Fruit fly (Drosophila melanogaster): ENCODE measurements around the gene opm.
A peak's percentile ranks its signal among the peaks of the same experiment; 100 is the strongest.

The opm gene

dm6 chrX:15022219-15022618, 44.0 kb downstream of the opm start (continued):
- TF ChIP-seq CG7745 (tag; optimal IDR thresholded peaks at IDR 0.05) (no peak), cad (GFP tag; optimal IDR thresholded peaks at IDR 0.05) (no peak), ftz-f1 (GFP tag; optimal IDR thresholded peaks at IDR 0.05) (no peak), hb (GFP tag; IDR thresholded peaks at IDR 0.05; ENCODE audit: partially characterized antibody) (no peak), ERR (GFP tag; optimal IDR thresholded peaks at IDR 0.05) (peak; percentile 57), crol (GFP tag; IDR thresholded peaks at IDR 0.05) (no peak), gce (GFP tag; IDR thresholded peaks at IDR 0.05) (peak; percentile 63; the same call in 1 of the 3 replicates), sna (GFP tag; IDR thresholded peaks at IDR 0.05; ENCODE audit: partially characterized antibody) (no peak), BtbVII (GFP tag; optimal IDR thresholded peaks at IDR 0.05) (peak; percentile 79), HLHmδ (GFP tag; optimal IDR thresholded peaks at IDR 0.05) (no peak), otp (GFP tag; IDR thresholded peaks at IDR 0.05) (peak; percentile 90), Gsc (GFP tag; IDR thresholded peaks at IDR 0.05) (no peak), sima (GFP tag; optimal IDR thresholded peaks at IDR 0.05) (peak; percentile 67), CG4424 (GFP tag; optimal IDR thresholded peaks at IDR 0.05) (peak; percentile 85), CG10431 (GFP tag; optimal IDR thresholded peaks at IDR 0.05) (peak; percentile 64), sug (tag; optimal IDR thresholded peaks at IDR 0.05) (peak; percentile 80), CG4360 (GFP tag; IDR thresholded peaks at IDR 0.05) (peak; percentile 55; the same call in 1 of the 2 replicates), Lim3 (GFP tag; IDR thresholded peaks at IDR 0.05) (peak; percentile 73; the same call in 1 of the 2 replicates), CG11723 (GFP tag; optimal IDR thresholded peaks at IDR 0.05) (peak; percentile 56), CG15601 (tag; optimal IDR thresholded peaks at IDR 0.05) (peak; percentile 81), YL-1 (GFP tag; optimal IDR thresholded peaks at IDR 0.05) (peak; percentile 20), CG10274 (GFP tag; optimal IDR thresholded peaks at IDR 0.05) (peak; percentile 61), ash1 (GFP tag; optimal IDR thresholded peaks at IDR 0.05) (no peak), CG14965 (GFP tag; optimal IDR thresholded peaks at IDR 0.05; ENCODE audit: borderline replicate concordance) (peak; percentile 64), tx (GFP tag; optimal IDR thresholded peaks at IDR 0.05) (peak; percentile 82), Hand (GFP tag; optimal IDR thresholded peaks at IDR 0.05) (peak; percentile 47), al (GFP tag; IDR thresholded peaks at IDR 0.05) (peak; percentile 72), CG3995 (GFP tag; optimal IDR thresholded peaks at IDR 0.05) (peak; percentile 12), CG2889 (GFP tag; IDR thresholded peaks at IDR 0.05) (peak; percentile 85), shn (GFP tag; optimal IDR thresholded peaks at IDR 0.05) (peak; percentile 77), CG1233 (GFP tag; optimal IDR thresholded peaks at IDR 0.05) (peak; percentile 83), ewg (GFP tag; optimal IDR thresholded peaks at IDR 0.05) (peak; percentile 73), CTCF (GFP tag; optimal IDR thresholded peaks at IDR 0.05) (peak; percentile 49), org-1 (GFP tag; optimal IDR thresholded peaks at IDR 0.05) (peak; percentile 77), Jarid2 (GFP tag; optimal IDR thresholded peaks at IDR 0.05) (peak; percentile 50), chinmo (GFP tag; IDR thresholded peaks at IDR 0.05; ENCODE audit: partially characterized antibody) (no peak), dmrt11E (tag; optimal IDR thresholded peaks at IDR 0.05) (peak; percentile 79), scrt (GFP tag; optimal IDR thresholded peaks at IDR 0.05) (peak; percentile 70), CG18619 (GFP tag; optimal IDR thresholded peaks at IDR 0.05) (peak; percentile 81), Atf-2 (GFP tag; optimal IDR thresholded peaks at IDR 0.05) (peak; percentile 86), sisA (GFP tag; IDR thresholded peaks at IDR 0.05) (peak; percentile 84), Ada2b (GFP tag; IDR thresholded peaks at IDR 0.05) (peak; percentile 82), CG16813 (GFP tag; IDR thresholded peaks at IDR 0.05; ENCODE audit: partially characterized antibody) (no peak), btn (GFP tag; optimal IDR thresholded peaks at IDR 0.05) (peak; percentile 73), CG4617 (GFP tag; optimal IDR thresholded peaks at IDR 0.05; ENCODE audit: borderline replicate concordance) (peak; percentile 60), dysf (GFP tag; IDR thresholded peaks at IDR 0.05) (peak; percentile 86), Poxn (GFP tag; IDR thresholded peaks at IDR 0.05) (0 out of 2 replicates have a peak, but pooled peaks have one; percentile 21), sc (optimal IDR thresholded peaks at IDR 0.05) (no peak), sc (GFP tag; optimal IDR thresholded peaks at IDR 0.05) (peak; percentile 73), H15 (GFP tag; IDR thresholded peaks at IDR 0.05) (peak; percentile 64; the same call in 2 of the 3 replicates), CG18599 (GFP tag; optimal IDR thresholded peaks at IDR 0.05) (peak; percentile 85), CG12744 (GFP tag; optimal IDR thresholded peaks at IDR 0.05) (peak; percentile 80)
